Worm (Caenorhabditis elegans) whole organism, L4 larva: ENCODE measurements around the gene sas-1.

ENCODE experiments used
- R02D3.7 ChIP-seq: fragments of 150-350 bp; sonication (generic microtip); optimal IDR thresholded peaks from 3 replicates; lab custom pipeline; 2014; ENCODE audit warnings: missing biosample characterization, missing genetic modification characterization
- daf-12 ChIP-seq: fragments of 150-350 bp; optimal IDR thresholded peaks from 2 replicates; lab custom pipeline; 2014; ENCODE audit warnings: missing biosample characterization, missing genetic modification reagents, missing genetic modification characterization
- daf-19 ChIP-seq: fragments of 200-800 bp; sonication (Bioruptor generic); conservative IDR thresholded peaks from 2 replicates; pipeline ENCODE4 v1.3.6; 2022; ENCODE audit warnings: missing genetic modification characterization, missing compliant biosample characterization
- fos-1 ChIP-seq: fragments of 150-350 bp; optimal IDR thresholded peaks from 2 replicates; lab custom pipeline; 2014; ENCODE audit warnings: missing biosample characterization, missing genetic modification characterization
- lsy-2 ChIP-seq, 2 experiments: fragments of 150-350 bp in 1 of 2; sonication (generic microtip) in 1 of 2; optimal IDR thresholded peaks; 2 replicates each; lab custom pipeline; 2014 to 2017; ENCODE audit warnings: missing biosample characterization in 2 of 2, missing genetic modification characterization in 2 of 2
- mep-1 ChIP-seq: fragments of 150-350 bp; sonication (generic microtip); optimal IDR thresholded peaks from 3 replicates; lab custom pipeline; 2014; ENCODE audit warnings: missing biosample characterization, missing genetic modification characterization
- nhr-25 ChIP-seq: sonication (generic microtip); optimal IDR thresholded peaks from 2 replicates; lab custom pipeline; 2017; ENCODE audit warnings: missing genetic modification characterization, mild to moderate bottlenecking, missing compliant biosample characterization, antibody characterized with exemption, moderate library complexity, borderline replicate concordance; ENCODE audit not compliant: insufficient read depth
- nhr-6 ChIP-seq: fragments of 150-350 bp; optimal IDR thresholded peaks from 2 replicates; lab custom pipeline; 2014; ENCODE audit warnings: missing biosample characterization, missing genetic modification characterization
- nhr-77 ChIP-seq: fragments of 150-350 bp; optimal IDR thresholded peaks from 2 replicates; lab custom pipeline; 2014; ENCODE audit warnings: missing biosample characterization, missing genetic modification characterization
- sdz-12 ChIP-seq: fragments of 200-800 bp; sonication (Bioruptor generic); optimal IDR thresholded peaks from 2 replicates; lab custom pipeline; 2018; ENCODE audit warnings: mild to moderate bottlenecking, missing genetic modification characterization, missing compliant biosample characterization
- skn-1 ChIP-seq: fragments of 150-350 bp; optimal IDR thresholded peaks from 2 replicates; lab custom pipeline; 2014; ENCODE audit warnings: missing biosample characterization, missing genetic modification characterization
- unc-62 ChIP-seq, 3 experiments: fragments of 150-350 bp in 1 of 3; sonication (generic microtip); optimal IDR thresholded peaks in 2 of 3; peaks in 1 of 3; 1 replicate in 1 of 3; 2 replicates in 2 of 3; lab custom pipeline; 2014 to 2017; ENCODE audit warnings: missing biosample characterization in 3 of 3, missing genetic modification characterization in 3 of 3, missing genetic modification reagents in 3 of 3, missing genotype in 1 of 3
- ztf-11 ChIP-seq: fragments of 150-350 bp; optimal IDR thresholded peaks from 2 replicates; lab custom pipeline; 2014; ENCODE audit warnings: missing biosample characterization, missing genetic modification characterization

- TF ChIP-seq mep-1 (tag; lab: Kevin White, UChicago) = no peak
- TF ChIP-seq lsy-2 (tag; optimal IDR thresholded peaks at IDR 0.05; lab: Kevin White, UChicago) = no peak
- TF ChIP-seq nhr-77 (tag; lab: Kevin White, UChicago) = no peak
- TF ChIP-seq nhr-25 = no peak
- TF ChIP-seq sdz-12 (GFP tag; lab: Kevin White, UChicago) = no peak
- TF ChIP-seq ztf-11 = no peak
- TF ChIP-seq R02D3.7 (tag; lab: Kevin White, UChicago) = no peak
- TF ChIP-seq unc-62 (GFP tag; optimal IDR thresholded peaks at IDR 0.05 in 1 of 2; lab: Kevin White, UChicago) = no peak
- TF ChIP-seq unc-62 (tag; optimal IDR thresholded peaks at IDR 0.05; lab: Kevin White, UChicago) = no peak
- TF ChIP-seq daf-12 = no peak
- TF ChIP-seq skn-1 (tag; lab: Kevin White, UChicago) = no peak
- no peak for TF ChIP-seq nhr-6 (tag; lab: Kevin White, UChicago)
- TF ChIP-seq fos-1 (tag; lab: Kevin White, UChicago) = no peak
- no peak for TF ChIP-seq daf-19 (GFP tag; lab: Robert Waterston, UW)
Observed at ce11 chrIII:12743515-12743914, 44.2 kb downstream of the sas-1 start.
